Worm (Caenorhabditis elegans) whole organism, young adult: ENCODE results near the gene dod-20.

ENCODE experiments used
- nfya-1 ChIP-seq: sonication (generic microtip); optimal IDR thresholded peaks from 2 replicates; lab custom pipeline; 2017; ENCODE audit warnings: antibody characterized with exemption, missing compliant biosample characterization, missing genetic modification characterization, borderline replicate concordance; ENCODE audit not compliant: insufficient read depth
- ztf-22 ChIP-seq: fragments of 200-800 bp; sonication (Bioruptor generic); optimal IDR thresholded peaks from 2 replicates; lab custom pipeline; 2018; ENCODE audit warnings: mild to moderate bottlenecking, missing genetic modification characterization, moderate library complexity, missing compliant biosample characterization

DNA sequence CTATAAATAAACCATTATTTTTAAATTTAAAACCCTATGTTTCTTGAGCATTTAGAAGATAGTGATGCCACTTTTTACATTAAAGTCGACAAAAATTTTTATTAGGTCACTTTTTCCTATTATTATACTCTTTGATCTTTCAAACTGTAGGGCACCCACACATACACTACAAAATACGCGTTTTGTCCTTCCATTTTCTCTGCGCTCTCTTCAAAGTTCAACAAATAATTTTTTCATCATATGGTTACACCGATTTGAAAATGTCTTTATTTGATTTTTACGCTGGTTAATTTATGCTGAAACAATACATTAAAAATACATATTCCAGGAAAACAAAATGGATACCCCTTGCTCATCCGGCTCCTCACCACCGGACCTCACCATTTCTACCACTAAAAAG, 40.0 kb downstream of the dod-20 start, which contains the start of gene nhr-202:
- no peak for TF ChIP-seq ztf-22 (GFP tag; lab: Kevin White, UChicago)
- TF ChIP-seq nfya-1 (tag; lab: Kevin White, UChicago): no peak
